Fruit fly (Drosophila melanogaster) whole organism, embryonic: ENCODE measurements around the gene CG33521.
A peak's percentile ranks its signal among the peaks of the same experiment; 100 is the strongest.

Source experiments
- CG1529 ChIP-seq: fragments of 200-800 bp; sonication (Bioruptor generic); optimal IDR thresholded peaks from 3 replicates; lab custom pipeline; 2018; ENCODE audit warnings: missing biosample characterization, missing genetic modification characterization
- CG5180 ChIP-seq: fragments of 200-800 bp; sonication (Bioruptor generic); optimal IDR thresholded peaks from 3 replicates; lab custom pipeline; 2017; ENCODE audit warnings: missing biosample characterization, missing genetic modification characterization, mild to moderate bottlenecking, moderate library complexity, missing genetic modification reagents
- E2f1 ChIP-seq: fragments of 200-800 bp; sonication (Bioruptor generic); IDR thresholded peaks from 2 replicates; pipeline ENCODE4 v1.3.6; 2022; ENCODE audit warnings: missing biosample characterization, missing genetic modification characterization
- Meics ChIP-seq: fragments of 200-800 bp; sonication (Bioruptor generic); optimal IDR thresholded peaks from 2 replicates; lab custom pipeline; 2017; ENCODE audit warnings: missing biosample characterization, mild to moderate bottlenecking, missing genetic modification characterization
- Oaz ChIP-seq: fragments of 200-800 bp; sonication (Bioruptor generic); IDR thresholded peaks from 2 replicates; pipeline ENCODE4 v1.3.6; 2022; ENCODE audit warnings: missing biosample characterization, missing genetic modification characterization
- ken ChIP-seq: fragments of 200-800 bp; sonication (Bioruptor generic); IDR thresholded peaks from 3 replicates; pipeline ENCODE4 v1.3.6; 2022; ENCODE audit warnings: missing biosample characterization, missing genetic modification characterization
- nau ChIP-seq: fragments of 200-800 bp; sonication (Bioruptor generic); optimal IDR thresholded peaks from 3 replicates; lab custom pipeline; 2017; ENCODE audit warnings: missing biosample characterization, mild to moderate bottlenecking, missing genetic modification characterization, missing genetic modification reagents

- TF ChIP-seq CG1529 (GFP tag; lab: Kevin White, UChicago) (no peak), Meics (no peak), Oaz (no peak), ken (GFP tag; lab: Robert Waterston, UW) (no peak), nau (GFP tag; lab: Kevin White, UChicago) (peak; percentile 36), E2f1 (GFP tag; lab: Robert Waterston, UW) (no peak), CG5180 (GFP tag; lab: Kevin White, UChicago) (no peak)
Measured at dm6 chr4:1218723-1219398, 33.3 kb downstream of the CG33521 start.
